Worm (Caenorhabditis elegans) whole organism, young adult: Measurements from ENCODE around the gene unc-9.

Experiments
- B0261.1 ChIP-seq: sonication (generic microtip); optimal IDR thresholded peaks from 2 replicates; lab custom pipeline; 2016; ENCODE audit warnings: mild to moderate bottlenecking, missing genetic modification characterization, moderate library complexity, missing compliant biosample characterization
- F22D6.2 ChIP-seq: sonication (generic microtip); optimal IDR thresholded peaks from 2 replicates; lab custom pipeline; 2016; ENCODE audit warnings: mild to moderate bottlenecking, missing genetic modification characterization, missing compliant biosample characterization
- F37B4.10 ChIP-seq: fragments of 200-800 bp; sonication (Bioruptor generic); IDR thresholded peaks from 2 replicates; pipeline ENCODE4 v1.3.6; 2022; ENCODE audit warnings: missing genetic modification characterization, missing compliant biosample characterization
- F52B5.7 ChIP-seq: sonication (generic microtip); optimal IDR thresholded peaks from 2 replicates; lab custom pipeline; 2016; ENCODE audit warnings: mild to moderate bottlenecking, missing genetic modification characterization, missing compliant biosample characterization
- F57A8.1 ChIP-seq: fragments of 200-800 bp; sonication (Bioruptor generic); optimal IDR thresholded peaks from 2 replicates; lab custom pipeline; 2018; ENCODE audit warnings: mild to moderate bottlenecking, missing genetic modification characterization, moderate library complexity, missing compliant biosample characterization
- T07F8.4 ChIP-seq: sonication (generic microtip); optimal IDR thresholded peaks from 2 replicates; lab custom pipeline; 2016; ENCODE audit warnings: mild to moderate bottlenecking, missing genetic modification characterization, moderate library complexity, missing compliant biosample characterization
- Y53F4B.3 ChIP-seq: fragments of 200-800 bp; sonication (Bioruptor generic); IDR thresholded peaks from 2 replicates; pipeline ENCODE4 v1.3.6; 2022; ENCODE audit warnings: missing genetic modification reagents, missing genetic modification characterization, missing compliant biosample characterization
- Y56A3A.18 ChIP-seq: fragments of 200-800 bp; sonication (Bioruptor generic); IDR thresholded peaks from 2 replicates; pipeline ENCODE4 v1.3.6; 2022; ENCODE audit warnings: missing genetic modification reagents, missing genetic modification characterization, missing compliant biosample characterization
- atf-7 ChIP-seq: sonication (generic microtip); optimal IDR thresholded peaks from 2 replicates; lab custom pipeline; 2017; ENCODE audit warnings: mild to moderate bottlenecking, missing genetic modification characterization, missing compliant biosample characterization
- attf-3 ChIP-seq: fragments of 200-800 bp; sonication (Bioruptor generic); conservative IDR thresholded peaks from 2 replicates; pipeline ENCODE4 v1.3.6; 2022; ENCODE audit warnings: missing genetic modification reagents, missing genetic modification characterization, missing compliant biosample characterization
- attf-5 ChIP-seq: fragments of 200-800 bp; sonication (Bioruptor generic); optimal IDR thresholded peaks from 2 replicates; lab custom pipeline; 2018; ENCODE audit warnings: mild to moderate bottlenecking, missing genetic modification characterization, missing compliant biosample characterization
- bed-2 ChIP-seq: fragments of 200-800 bp; sonication (Bioruptor generic); IDR thresholded peaks from 2 replicates; pipeline ENCODE4 v1.3.6; 2022; ENCODE audit warnings: missing genetic modification reagents, missing genetic modification characterization, missing compliant biosample characterization
- ccch-3 ChIP-seq: fragments of 200-800 bp; sonication (Bioruptor generic); optimal IDR thresholded peaks from 2 replicates; lab custom pipeline; 2018; ENCODE audit warnings: mild to moderate bottlenecking, missing genetic modification characterization, missing compliant biosample characterization
- cebp-1 ChIP-seq, 2 experiments: fragments of 200-800 bp in 1 of 2; sonication (Bioruptor generic) in 1 of 2; sonication (generic microtip) in 1 of 2; IDR thresholded peaks in 1 of 2; optimal IDR thresholded peaks in 1 of 2; 2 replicates each; pipeline versions ENCODE4 v1.3.6 to Lab custom; 2017 to 2022; ENCODE audit warnings: missing compliant biosample characterization in 2 of 2, missing genetic modification characterization in 2 of 2, mild to moderate bottlenecking in 1 of 2, missing genetic modification reagents in 1 of 2, moderate library complexity in 1 of 2
- cebp-2 ChIP-seq: fragments of 200-800 bp; sonication (Bioruptor generic); IDR thresholded peaks from 2 replicates; pipeline ENCODE4 v1.3.6; 2022; ENCODE audit warnings: missing genetic modification characterization, missing compliant biosample characterization
- ceh-27 ChIP-seq: fragments of 200-800 bp; sonication (Bioruptor generic); optimal IDR thresholded peaks from 2 replicates; lab custom pipeline; 2018; ENCODE audit warnings: mild to moderate bottlenecking, missing genetic modification characterization, moderate library complexity, missing compliant biosample characterization
- die-1 ChIP-seq: sonication (generic microtip); optimal IDR thresholded peaks from 2 replicates; lab custom pipeline; 2016; ENCODE audit warnings: missing genotype, mild to moderate bottlenecking, missing genetic modification characterization, missing compliant biosample characterization
- dox-1 ChIP-seq: fragments of 200-800 bp; sonication (Bioruptor generic); IDR thresholded peaks from 2 replicates; pipeline ENCODE4 v1.3.6; 2022; ENCODE audit warnings: missing genetic modification reagents, missing genetic modification characterization, missing compliant biosample characterization
- efl-1 ChIP-seq: fragments of 150-350 bp; optimal IDR thresholded peaks from 2 replicates; lab custom pipeline; 2014; ENCODE audit warnings: missing biosample characterization, missing genetic modification reagents, missing genetic modification characterization
- egl-44 ChIP-seq: fragments of 200-800 bp; sonication (Bioruptor generic); IDR thresholded peaks from 2 replicates; pipeline ENCODE4 v1.3.6; 2022; ENCODE audit warnings: missing genetic modification reagents, missing genetic modification characterization, missing compliant biosample characterization
- ekl-4 ChIP-seq: fragments of 200-800 bp; sonication (Bioruptor generic); IDR thresholded peaks from 2 replicates; pipeline ENCODE4 v1.3.6; 2022; ENCODE audit warnings: missing genetic modification reagents, missing genetic modification characterization, missing compliant biosample characterization
- ets-4 ChIP-seq: fragments of 200-800 bp; sonication (Bioruptor generic); optimal IDR thresholded peaks from 2 replicates; lab custom pipeline; 2018; ENCODE audit warnings: mild to moderate bottlenecking, missing genetic modification characterization, missing compliant biosample characterization
- hmg-20 ChIP-seq: fragments of 200-800 bp; sonication (Bioruptor generic); IDR thresholded peaks from 2 replicates; pipeline ENCODE4 v1.3.6; 2022; ENCODE audit warnings: missing genetic modification reagents, missing genetic modification characterization, missing compliant biosample characterization
- let-526 ChIP-seq: fragments of 200-800 bp; sonication (Bioruptor generic); IDR thresholded peaks from 2 replicates; pipeline ENCODE4 v1.3.6; 2022; ENCODE audit warnings: missing genetic modification reagents, missing genetic modification characterization, missing compliant biosample characterization
- lin-54 ChIP-seq: fragments of 200-800 bp; sonication (Bioruptor generic); optimal IDR thresholded peaks from 2 replicates; lab custom pipeline; 2018; ENCODE audit warnings: mild to moderate bottlenecking, missing genetic modification characterization, missing compliant biosample characterization
- madf-10 ChIP-seq: sonication (generic microtip); optimal IDR thresholded peaks from 2 replicates; lab custom pipeline; 2016; ENCODE audit warnings: mild to moderate bottlenecking, missing genetic modification characterization, missing compliant biosample characterization
- madf-3 ChIP-seq: fragments of 200-800 bp; sonication (Bioruptor generic); IDR thresholded peaks from 2 replicates; pipeline ENCODE4 v1.3.6; 2022; ENCODE audit warnings: missing genetic modification reagents, missing genetic modification characterization, missing compliant biosample characterization
- madf-6 ChIP-seq: fragments of 200-800 bp; sonication (Bioruptor generic); IDR thresholded peaks from 2 replicates; pipeline ENCODE4 v1.3.6; 2022; ENCODE audit warnings: missing genetic modification reagents, missing genetic modification characterization, missing compliant biosample characterization
- mel-28 ChIP-seq: sonication (generic microtip); optimal IDR thresholded peaks from 2 replicates; lab custom pipeline; 2016; ENCODE audit warnings: borderline replicate concordance, mild to moderate bottlenecking, missing genetic modification characterization, missing compliant biosample characterization
- nhr-120 ChIP-seq: fragments of 200-800 bp; sonication (Bioruptor generic); IDR thresholded peaks from 2 replicates; pipeline ENCODE4 v1.3.6; 2022; ENCODE audit warnings: missing genetic modification characterization, missing compliant biosample characterization
- nhr-27 ChIP-seq: fragments of 200-800 bp; sonication (Bioruptor generic); optimal IDR thresholded peaks from 2 replicates; lab custom pipeline; 2018; ENCODE audit warnings: mild to moderate bottlenecking, missing genetic modification characterization, moderate library complexity, missing compliant biosample characterization
- nhr-80 ChIP-seq: sonication (generic microtip); optimal IDR thresholded peaks from 2 replicates; lab custom pipeline; 2016; ENCODE audit warnings: missing genetic modification characterization, missing compliant biosample characterization
- nhr-90 ChIP-seq: sonication (generic microtip); optimal IDR thresholded peaks from 2 replicates; lab custom pipeline; 2016; ENCODE audit warnings: missing genotype, mild to moderate bottlenecking, missing genetic modification characterization, missing compliant biosample characterization
- pbrm-1 ChIP-seq: fragments of 200-800 bp; sonication (Bioruptor generic); IDR thresholded peaks from 2 replicates; pipeline ENCODE4 v1.3.6; 2022; ENCODE audit warnings: missing genetic modification reagents, missing genetic modification characterization, missing compliant biosample characterization
- pha-4 ChIP-seq: fragments of 150-350 bp; sonication (generic microtip); optimal IDR thresholded peaks from 2 replicates; lab custom pipeline; 2014; ENCODE audit warnings: missing biosample characterization, missing genetic modification reagents, missing genetic modification characterization
- rcor-1 ChIP-seq: fragments of 200-800 bp; sonication (Bioruptor generic); IDR thresholded peaks from 2 replicates; pipeline ENCODE4 v1.3.6; 2022; ENCODE audit warnings: missing genetic modification reagents, missing genetic modification characterization, missing compliant biosample characterization
- rec-8 ChIP-seq, 2 experiments: sonication (generic microtip); optimal IDR thresholded peaks; 2 replicates each; lab custom pipeline; 2016; ENCODE audit warnings: mild to moderate bottlenecking in 2 of 2, missing genetic modification characterization in 2 of 2, missing genetic modification reagents in 2 of 2, missing genotype in 2 of 2, missing biosample characterization in 1 of 2, missing compliant biosample characterization in 1 of 2, moderate library complexity in 1 of 2
- rpc-1 ChIP-seq, 2 experiments: fragments of 150-350 bp in 1 of 2; sonication (generic microtip) in 1 of 2; optimal IDR thresholded peaks; 2 replicates each; lab custom pipeline; 2014 to 2018; ENCODE audit warnings: missing biosample characterization in 1 of 2, missing genetic modification characterization in 1 of 2, missing genetic modification reagents in 1 of 2, missing genotype in 1 of 2
- sea-2 ChIP-seq: fragments of 200-800 bp; sonication (Bioruptor generic); IDR thresholded peaks from 2 replicates; pipeline ENCODE4 v1.3.6; 2022; ENCODE audit warnings: missing genetic modification characterization, missing compliant biosample characterization
- tbp1 ChIP-seq: fragments of 200-800 bp; sonication (Bioruptor generic); optimal IDR thresholded peaks from 2 replicates; lab custom pipeline; 2018; ENCODE audit warnings: mild to moderate bottlenecking, missing genetic modification characterization, missing compliant biosample characterization
- tbx-9 ChIP-seq: sonication (generic microtip); optimal IDR thresholded peaks from 2 replicates; lab custom pipeline; 2016; ENCODE audit warnings: borderline replicate concordance, missing genetic modification characterization, inconsistent platforms, missing compliant biosample characterization
- ztf-28 ChIP-seq: fragments of 200-800 bp; sonication (Bioruptor generic); IDR thresholded peaks from 2 replicates; pipeline ENCODE4 v1.3.6; 2022; ENCODE audit warnings: missing genetic modification reagents, missing genetic modification characterization, missing compliant biosample characterization

The unc-9 gene

ce11 chrX:13212528-13212927 lies 11.0 kb downstream of the unc-9 start:
- no peak for TF ChIP-seq egl-44 (GFP tag; lab: Robert Waterston, UW)
- no peak for TF ChIP-seq Y53F4B.3
- no peak for TF ChIP-seq hmg-20
- TF ChIP-seq die-1: no peak
- TF ChIP-seq F37B4.10 (GFP tag; lab: Robert Waterston, UW): no peak
- no peak for TF ChIP-seq rec-8 (tag; optimal IDR thresholded peaks at IDR 0.05; lab: Kevin White, UChicago)
- no peak for TF ChIP-seq tbp1 (GFP tag; lab: Kevin White, UChicago)
- TF ChIP-seq F22D6.2 (tag; lab: Kevin White, UChicago): no peak
- TF ChIP-seq pbrm-1 (GFP tag; lab: Robert Waterston, UW): no peak
- no peak for TF ChIP-seq nhr-80
- no peak for TF ChIP-seq atf-7 (tag; lab: Kevin White, UChicago)
- no peak for TF ChIP-seq Y56A3A.18 (GFP tag; lab: Robert Waterston, UW)
- TF ChIP-seq nhr-120: no peak
- TF ChIP-seq mel-28 (tag; lab: Kevin White, UChicago): no peak
- TF ChIP-seq ekl-4 (GFP tag; lab: Robert Waterston, UW): no peak

ce11 chrX:13216802-13217201 lies 15.2 kb downstream of the unc-9 start, which contains the start of gene R12H7.4:
R12H7.4 (plus strand) TSS chrX:13217102.
- TF ChIP-seq ceh-27 (no peak), rcor-1 (GFP tag; lab: Robert Waterston, UW) (no peak), cebp-2 (no peak), rec-8 (tag; optimal IDR thresholded peaks at IDR 0.05; lab: Kevin White, UChicago) (no peak), nhr-90 (tag; lab: Kevin White, UChicago) (no peak), B0261.1 (tag; lab: Kevin White, UChicago) (no peak), madf-6 (GFP tag; lab: Robert Waterston, UW) (no peak), lin-54 (no peak), bed-2 (no peak), F57A8.1 (GFP tag; lab: Kevin White, UChicago) (no peak), attf-5 (no peak), madf-3 (no peak), F52B5.7 (no peak), ets-4 (GFP tag; lab: Kevin White, UChicago) (no peak), sea-2 (GFP tag; lab: Robert Waterston, UW) (no peak)

ce11 chrX:13217940-13218339 lies 16.4 kb downstream of the unc-9 start:
- no peak for TF ChIP-seq let-526 (GFP tag; lab: Robert Waterston, UW)
- TF ChIP-seq madf-10 (tag; lab: Kevin White, UChicago): no peak
- no peak for TF ChIP-seq attf-3 (GFP tag; lab: Robert Waterston, UW)
- no peak for TF ChIP-seq attf-5
- no peak for TF ChIP-seq ekl-4 (GFP tag; lab: Robert Waterston, UW)

- TF ChIP-seq pha-4 (no peak), ceh-27 (peak; percentile 33)
Observed at ce11 chrX:13220609-13221008, 19.0 kb downstream of the unc-9 start.

- TF ChIP-seq pha-4 (no peak), dox-1 (peak; percentile 51), rpc-1 (optimal IDR thresholded peaks at IDR 0.05; lab: Kevin White, UChicago) (no peak), rpc-1 (tag; optimal IDR thresholded peaks at IDR 0.05; lab: Kevin White, UChicago) (no peak), pbrm-1 (GFP tag; lab: Robert Waterston, UW) (no peak), cebp-1 (GFP tag; IDR thresholded peaks at IDR 0.05; lab: Robert Waterston, UW) (no peak; the same call in 1 of the 2 replicates), cebp-1 (tag; optimal IDR thresholded peaks at IDR 0.05; lab: Kevin White, UChicago) (peak; percentile 36), T07F8.4 (tag; lab: Kevin White, UChicago) (no peak), ztf-28 (GFP tag; lab: Robert Waterston, UW) (no peak), attf-5 (no peak), tbp1 (GFP tag; lab: Kevin White, UChicago) (peak; percentile 3), efl-1 (GFP tag; lab: Kevin White, UChicago) (no peak), atf-7 (tag; lab: Kevin White, UChicago) (no peak), nhr-80 (peak; percentile 85), nhr-27 (tag; lab: Kevin White, UChicago) (no peak), ccch-3 (GFP tag; lab: Kevin White, UChicago) (no peak), tbx-9 (tag; lab: Kevin White, UChicago) (no peak), nhr-90 (tag; lab: Kevin White, UChicago) (no peak)
Observed at ce11 chrX:13221357-13221756, 19.8 kb downstream of the unc-9 start, which contains the start of gene asp-4. asp-4 (minus strand) TSS chrX:13221462.
